Fruit fly (Drosophila melanogaster): ENCODE data around the gene Rbp6.

Rbp6 gene

DNA sequence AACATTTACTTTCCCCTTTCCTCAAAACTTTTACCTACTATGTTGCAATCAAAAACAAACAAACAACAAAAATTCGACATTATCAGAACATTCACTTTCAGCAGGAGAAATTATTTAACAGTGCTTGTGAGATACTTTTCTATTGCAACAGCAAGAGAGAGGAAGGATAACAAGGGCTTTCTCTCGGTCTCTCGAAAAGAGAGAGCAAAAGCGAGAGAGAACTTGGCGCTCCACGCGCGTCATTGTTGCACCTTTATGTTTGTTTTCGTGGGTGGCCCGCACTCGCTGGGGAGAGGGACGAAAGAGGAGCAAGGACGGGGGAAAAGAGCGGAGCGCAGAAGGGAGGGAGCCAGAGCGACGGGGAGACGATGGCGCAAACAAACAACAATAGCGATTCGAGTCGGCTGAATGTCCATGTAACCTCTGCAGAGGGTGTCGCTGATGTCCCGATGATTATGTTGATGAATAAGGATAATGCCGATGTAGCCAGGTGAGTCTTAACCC lies 89.3 kb downstream of the Rbp6 start:
- no peak for TF ChIP-seq CG32264 (GFP tag; optimal IDR thresholded peaks at IDR 0.05)
- TF ChIP-seq Hnf4 (GFP tag; optimal IDR thresholded peaks at IDR 0.05), result no peak
- TF ChIP-seq fru (GFP tag; optimal IDR thresholded peaks at IDR 0.05), result no peak
- TF ChIP-seq CG9705 (GFP tag; optimal IDR thresholded peaks at IDR 0.05), result no peak
- TF ChIP-seq CrebA (GFP tag; optimal IDR thresholded peaks at IDR 0.05; ENCODE audit: borderline replicate concordance), result no peak
- no peak for TF ChIP-seq Dfd (GFP tag; optimal IDR thresholded peaks at IDR 0.05)
- no peak for TF ChIP-seq dmrt93B (GFP tag; optimal IDR thresholded peaks at IDR 0.05)
- no peak for TF ChIP-seq HLH106 (tag; optimal IDR thresholded peaks at IDR 0.05)
- no peak for TF ChIP-seq Myc (optimal IDR thresholded peaks at IDR 0.05)
- no peak for TF ChIP-seq Hr78 (GFP tag; optimal IDR thresholded peaks at IDR 0.05)
- TF ChIP-seq Vsx2 (GFP tag; optimal IDR thresholded peaks at IDR 0.05; ENCODE audit: partially characterized antibody), result no peak
- no peak for TF ChIP-seq Sp1 (GFP tag; optimal IDR thresholded peaks at IDR 0.05)
- no peak for TF ChIP-seq N (GFP tag; optimal IDR thresholded peaks at IDR 0.05)
- no peak for TF ChIP-seq Rel (GFP tag; optimal IDR thresholded peaks at IDR 0.05)
- no peak for TF ChIP-seq Rel (tag; optimal IDR thresholded peaks at IDR 0.05)
- TF ChIP-seq jim (GFP tag; optimal IDR thresholded peaks at IDR 0.05), result no peak
- no peak for TF ChIP-seq Mio (GFP tag; optimal IDR thresholded peaks at IDR 0.05)
- no peak for TF ChIP-seq lola (GFP tag; optimal IDR thresholded peaks at IDR 0.05)

DNA sequence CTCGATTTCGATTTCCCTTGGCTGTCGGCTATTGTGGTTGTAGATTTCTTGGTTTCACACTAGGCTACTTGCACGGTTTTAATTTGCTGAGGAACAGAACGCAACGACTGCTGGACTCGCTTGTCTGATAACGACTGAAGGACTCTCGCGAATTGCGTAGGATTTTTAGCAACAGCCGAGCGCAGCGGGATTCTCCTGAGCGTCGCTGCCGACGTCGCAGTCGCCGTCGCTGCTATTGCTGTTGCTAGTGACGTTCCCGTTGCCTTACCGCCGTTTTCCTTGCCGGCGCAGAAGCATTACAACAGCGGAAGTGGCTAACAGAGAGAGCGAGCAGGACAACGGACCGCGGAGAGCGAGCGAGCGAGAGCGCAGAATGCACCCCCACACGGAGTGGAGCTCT lies 90.2 kb downstream of the Rbp6 start:
- TF ChIP-seq foxo (GFP tag; optimal IDR thresholded peaks at IDR 0.05), result no peak
- TF ChIP-seq Hr83 (GFP tag; optimal IDR thresholded peaks at IDR 0.05; ENCODE audit: poor library complexity, severe bottlenecking), result no peak
- TF ChIP-seq sage (GFP tag; optimal IDR thresholded peaks at IDR 0.05), result no peak

DNA sequence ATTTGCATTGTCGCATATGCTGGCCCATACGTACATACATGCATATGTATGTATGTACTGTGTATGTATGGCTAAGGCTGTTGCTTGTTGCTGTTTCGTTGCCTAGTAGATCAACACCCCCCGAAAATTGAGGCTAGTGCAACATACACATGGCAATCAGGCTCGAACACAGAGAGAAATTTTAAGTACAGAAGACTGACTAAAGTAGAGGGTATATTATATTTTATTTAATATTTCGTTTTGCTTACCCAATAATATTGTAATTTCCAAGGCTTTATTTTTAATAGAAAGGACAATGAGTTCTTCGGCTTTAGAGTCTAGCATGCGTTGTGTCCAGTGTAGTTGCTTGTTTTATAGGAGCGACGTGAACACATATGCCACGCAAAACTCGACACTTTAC lies 117.5 kb downstream of the Rbp6 start:
- TF ChIP-seq psq (GFP tag; optimal IDR thresholded peaks at IDR 0.05), result no peak
- TF ChIP-seq br (GFP tag; optimal IDR thresholded peaks at IDR 0.05), result no peak
- no peak for TF ChIP-seq dsf (GFP tag; optimal IDR thresholded peaks at IDR 0.05; ENCODE audit: borderline replicate concordance)
- no peak for TF ChIP-seq CG9705 (GFP tag; optimal IDR thresholded peaks at IDR 0.05)
- no peak for TF ChIP-seq dl (GFP tag; optimal IDR thresholded peaks at IDR 0.05; ENCODE audit: insufficient read depth in 1 of 2, partially characterized antibody in 2 of 2)
- no peak for TF ChIP-seq Myc (optimal IDR thresholded peaks at IDR 0.05)
- no peak for TF ChIP-seq OdsH (GFP tag; optimal IDR thresholded peaks at IDR 0.05)
- no peak for TF ChIP-seq Mio (GFP tag; optimal IDR thresholded peaks at IDR 0.05)
- no peak for TF ChIP-seq Dfd (GFP tag; optimal IDR thresholded peaks at IDR 0.05)
- no peak for TF ChIP-seq Rel (GFP tag; optimal IDR thresholded peaks at IDR 0.05)
- TF ChIP-seq Rel (tag; optimal IDR thresholded peaks at IDR 0.05), result no peak
- no peak for TF ChIP-seq Hr83 (GFP tag; optimal IDR thresholded peaks at IDR 0.05; ENCODE audit: poor library complexity, severe bottlenecking)
- no peak for TF ChIP-seq ey (GFP tag; optimal IDR thresholded peaks at IDR 0.05)
- TF ChIP-seq Dif (GFP tag; optimal IDR thresholded peaks at IDR 0.05; ENCODE audit: partially characterized antibody), result no peak
- TF ChIP-seq CG32264 (GFP tag; optimal IDR thresholded peaks at IDR 0.05), result no peak
- TF ChIP-seq fru (GFP tag; optimal IDR thresholded peaks at IDR 0.05), result no peak
- no peak for TF ChIP-seq foxo (GFP tag; optimal IDR thresholded peaks at IDR 0.05)
- TF ChIP-seq GATAd (GFP tag; optimal IDR thresholded peaks at IDR 0.05), result no peak
- TF ChIP-seq Jra (GFP tag; optimal IDR thresholded peaks at IDR 0.05), result no peak
- TF ChIP-seq Hr78 (GFP tag; optimal IDR thresholded peaks at IDR 0.05), result no peak

DNA sequence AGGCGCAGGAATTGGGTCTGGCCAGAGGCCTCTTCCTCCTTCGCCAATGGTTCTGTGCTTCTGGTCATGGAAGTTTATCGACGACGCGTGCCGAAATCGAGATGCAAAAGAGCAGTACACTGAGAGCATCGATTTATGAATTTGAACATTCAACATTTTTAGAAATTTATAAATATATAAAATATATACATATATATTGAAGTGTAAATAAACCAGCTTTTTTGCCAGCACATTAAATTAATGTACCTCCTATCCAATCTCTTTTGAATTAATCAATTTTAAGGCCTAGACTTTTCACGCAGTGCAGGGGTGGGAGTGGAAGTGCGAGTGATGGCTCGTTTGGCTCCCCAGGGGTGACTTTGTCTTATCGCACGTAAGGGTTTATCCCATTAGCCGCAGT lies 124.8 kb downstream of the Rbp6 start:
- TF ChIP-seq GATAd (GFP tag; optimal IDR thresholded peaks at IDR 0.05) (no peak), HLH106 (tag; optimal IDR thresholded peaks at IDR 0.05) (peak; percentile 10)

DNA sequence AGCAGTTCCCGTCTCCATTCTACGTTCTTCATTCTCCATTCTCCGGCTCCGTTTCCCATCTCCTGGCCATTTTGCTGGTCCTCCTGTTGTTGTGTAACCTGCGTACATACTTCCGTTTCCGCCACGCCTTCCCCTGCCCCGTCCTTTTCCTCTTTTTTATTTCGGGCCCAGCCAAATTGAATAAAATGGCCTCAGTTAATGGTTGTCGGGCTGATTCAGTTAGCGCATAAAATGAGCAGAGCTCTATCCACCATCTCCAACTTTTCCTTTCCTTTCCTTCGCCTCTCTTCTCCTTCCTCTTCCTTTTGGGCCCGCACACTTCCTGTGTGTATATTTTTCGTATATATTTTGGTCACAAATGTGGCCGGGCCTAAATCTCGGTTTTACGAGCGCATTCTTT lies 131.5 kb downstream of the Rbp6 start:
- TF ChIP-seq dmrt93B (GFP tag; optimal IDR thresholded peaks at IDR 0.05) (no peak), sv (GFP tag; optimal IDR thresholded peaks at IDR 0.05) (no peak), tai (GFP tag; optimal IDR thresholded peaks at IDR 0.05) (no peak)
